Worm (Caenorhabditis elegans): ENCODE results near the gene mrps-5.

Gene mrps-5

ce11 chrV:12536409-12537038, 26.8 kb upstream of the mrps-5 start (continued):
- TF ChIP-seq mef-2 (tag; optimal IDR thresholded peaks at IDR 0.05) (no peak), mep-1 (tag; optimal IDR thresholded peaks at IDR 0.05) (peak; percentile 27), jun-1 (tag; optimal IDR thresholded peaks at IDR 0.05) (no peak), efl-1 (optimal IDR thresholded peaks at IDR 0.05) (no peak), efl-1 (GFP tag; optimal IDR thresholded peaks at IDR 0.05 in 1 of 2) (no peak), lin-14 (GFP tag; optimal IDR thresholded peaks at IDR 0.05) (peak; percentile 59), lin-13 (GFP tag; optimal IDR thresholded peaks at IDR 0.05) (no peak), sptf-1 (tag; optimal IDR thresholded peaks at IDR 0.05) (no peak), hlh-4 (tag; optimal IDR thresholded peaks at IDR 0.05) (no peak), unc-62 (GFP tag; optimal IDR thresholded peaks at IDR 0.05) (no peak), nhr-71 (tag; optimal IDR thresholded peaks at IDR 0.05) (peak; percentile 3)

ce11 chrV:12537505-12537904, 25.8 kb upstream of the mrps-5 start:
- no peak for TF ChIP-seq lin-15B (tag; optimal IDR thresholded peaks at IDR 0.05)
- no peak for TF ChIP-seq unc-98 (GFP tag; IDR thresholded peaks at IDR 0.05)
- no peak for TF ChIP-seq alr-1 (tag; optimal IDR thresholded peaks at IDR 0.05; ENCODE audit: borderline replicate concordance)
- no peak for TF ChIP-seq nhr-237 (tag; optimal IDR thresholded peaks at IDR 0.05)
- TF ChIP-seq vab-15 (tag; optimal IDR thresholded peaks at IDR 0.05), result no peak
- no peak for TF ChIP-seq aly-2 (tag; optimal IDR thresholded peaks at IDR 0.05)
- no peak for TF ChIP-seq ceh-63 (GFP tag; optimal IDR thresholded peaks at IDR 0.05)
- no peak for TF ChIP-seq aha-1 (tag; optimal IDR thresholded peaks at IDR 0.05)
- TF ChIP-seq fos-1 (tag; optimal IDR thresholded peaks at IDR 0.05), result no peak
- no peak for TF ChIP-seq jun-1 (tag; optimal IDR thresholded peaks at IDR 0.05)
- no peak for TF ChIP-seq lsy-2 (tag; optimal IDR thresholded peaks at IDR 0.05)
- TF ChIP-seq ceh-90 (tag; optimal IDR thresholded peaks at IDR 0.05), result no peak

ce11 chrV:12538984-12539852, 24.1 kb upstream of the mrps-5 start:
- TF ChIP-seq unc-130 (tag; optimal IDR thresholded peaks at IDR 0.05) (no peak), skn-1 (tag; optimal IDR thresholded peaks at IDR 0.05) (no peak), dsc-1 (tag; optimal IDR thresholded peaks at IDR 0.05) (peak; percentile 9), nhr-84 (tag; optimal IDR thresholded peaks at IDR 0.05) (no peak), sup-37 (GFP tag; optimal IDR thresholded peaks at IDR 0.05) (no peak), lsy-2 (tag; optimal IDR thresholded peaks at IDR 0.05) (peak in 1 of 2 experiments; percentile 26), jun-1 (tag; optimal IDR thresholded peaks at IDR 0.05) (no peak), Y116A8C.19 (tag; optimal IDR thresholded peaks at IDR 0.05; ENCODE audit: borderline replicate concordance) (no peak), ceh-82 (tag; optimal IDR thresholded peaks at IDR 0.05) (peak in 1 of 3 experiments; percentile 19), alr-1 (tag; optimal IDR thresholded peaks at IDR 0.05; ENCODE audit: borderline replicate concordance) (no peak), nhr-85 (tag) (peak; percentile 74), mep-1 (tag; optimal IDR thresholded peaks at IDR 0.05) (peak; percentile 45), lin-35 (GFP tag; optimal IDR thresholded peaks at IDR 0.05) (peak in 1 of 2 experiments; percentile 9), irx-1 (tag; optimal IDR thresholded peaks at IDR 0.05) (no peak), ces-1 (GFP tag; optimal IDR thresholded peaks at IDR 0.05) (no peak), ceh-88 (GFP tag; IDR thresholded peaks at IDR 0.05) (no peak), rnt-1 (tag; optimal IDR thresholded peaks at IDR 0.05) (peak; percentile 9), dpl-1 (GFP tag; optimal IDR thresholded peaks at IDR 0.05) (no peak), lin-14 (GFP tag; optimal IDR thresholded peaks at IDR 0.05) (peak; percentile 67), efl-1 (optimal IDR thresholded peaks at IDR 0.05) (no peak), efl-1 (GFP tag; optimal IDR thresholded peaks at IDR 0.05 in 1 of 2) (peak in 1 of 2 experiments; percentile 6)

Measured in whole organism, L1 larva.